Worm (Caenorhabditis elegans): ENCODE measurements around the gene F28B12.6.
A peak's percentile ranks its signal among the peaks of the same experiment; 100 is the strongest.

F28B12.6 gene

ce11 chrII:5955638-5956167, 15.0 kb downstream of the F28B12.6 start:
- no peak for TF ChIP-seq mab-9 (GFP tag; IDR thresholded peaks at IDR 0.05)
- TF ChIP-seq elt-3 (tag; optimal IDR thresholded peaks at IDR 0.05): no peak
- no peak for TF ChIP-seq zag-1 (tag; optimal IDR thresholded peaks at IDR 0.05)
- no peak for TF ChIP-seq aly-2 (tag; optimal IDR thresholded peaks at IDR 0.05)
- TF ChIP-seq isw-1 (GFP tag; IDR thresholded peaks at IDR 0.05): no peak
- peak; percentile 4 for TF ChIP-seq fkh-8 (tag; optimal IDR thresholded peaks at IDR 0.05)
- no peak for TF ChIP-seq jun-1 (tag; optimal IDR thresholded peaks at IDR 0.05)
- no peak for TF ChIP-seq C16A3.4 (tag; optimal IDR thresholded peaks at IDR 0.05)
- no peak for TF ChIP-seq mdl-1 (tag; optimal IDR thresholded peaks at IDR 0.05)
- no peak for TF ChIP-seq nhr-47 (tag; optimal IDR thresholded peaks at IDR 0.05)
- no peak for TF ChIP-seq unc-30 (tag; optimal IDR thresholded peaks at IDR 0.05)
- TF ChIP-seq hpl-2 (GFP tag; optimal IDR thresholded peaks at IDR 0.05): no peak
- TF ChIP-seq unc-86 (tag; optimal IDR thresholded peaks at IDR 0.05): peak; percentile 45
- TF ChIP-seq ets-5 (GFP tag; IDR thresholded peaks at IDR 0.05): no peak
- TF ChIP-seq zip-4 (GFP tag; optimal IDR thresholded peaks at IDR 0.05): no peak
- peak; percentile 74 for TF ChIP-seq lin-14 (GFP tag; optimal IDR thresholded peaks at IDR 0.05)
- TF ChIP-seq C04F5.9 (tag; optimal IDR thresholded peaks at IDR 0.05): no peak
- TF ChIP-seq nhr-90 (tag; optimal IDR thresholded peaks at IDR 0.05; ENCODE audit: poor library complexity): no peak
- no peak for TF ChIP-seq xbp-1 (tag; optimal IDR thresholded peaks at IDR 0.05)
- no peak for TF ChIP-seq nhr-19 (GFP tag; conservative IDR thresholded peaks at IDR 0.05)
- TF ChIP-seq fkh-4 (tag; optimal IDR thresholded peaks at IDR 0.05; ENCODE audit: borderline replicate concordance): no peak
- TF ChIP-seq nhr-28 (tag; optimal IDR thresholded peaks at IDR 0.05): no peak
- no peak for TF ChIP-seq nhr-11 (tag; optimal IDR thresholded peaks at IDR 0.05)
- TF ChIP-seq nhr-12 (tag; optimal IDR thresholded peaks at IDR 0.05): no peak
- no peak for TF ChIP-seq swsn-7 (tag; optimal IDR thresholded peaks at IDR 0.05)
- peak; percentile 40 for TF ChIP-seq nhr-71 (tag; optimal IDR thresholded peaks at IDR 0.05)
- peak; percentile 40 for TF ChIP-seq egl-13 (tag; optimal IDR thresholded peaks at IDR 0.05)
- TF ChIP-seq unc-130 (tag; optimal IDR thresholded peaks at IDR 0.05): no peak
- no peak for TF ChIP-seq hlh-4 (tag; optimal IDR thresholded peaks at IDR 0.05)
- TF ChIP-seq rnt-1 (tag; optimal IDR thresholded peaks at IDR 0.05): no peak
- TF ChIP-seq fos-1 (tag; optimal IDR thresholded peaks at IDR 0.05): no peak
- peak; percentile 2 for TF ChIP-seq pax-3 (tag; optimal IDR thresholded peaks at IDR 0.05)
- TF ChIP-seq lir-3 (tag; optimal IDR thresholded peaks at IDR 0.05; ENCODE audit: poor library complexity): no peak
- peak; percentile 20 for TF ChIP-seq ztf-4 (tag; optimal IDR thresholded peaks at IDR 0.05)
- TF ChIP-seq unc-98 (GFP tag; IDR thresholded peaks at IDR 0.05): no peak
- no peak for TF ChIP-seq ceh-88 (GFP tag; IDR thresholded peaks at IDR 0.05)
- TF ChIP-seq pqm-1 (tag; optimal IDR thresholded peaks at IDR 0.05): no peak
- TF ChIP-seq lin-39 (tag; optimal IDR thresholded peaks at IDR 0.05): no peak
- TF ChIP-seq skn-1 (tag; optimal IDR thresholded peaks at IDR 0.05): no peak
- no peak for TF ChIP-seq irx-1 (tag; optimal IDR thresholded peaks at IDR 0.05)
- no peak for TF ChIP-seq snpc-4 (tag; optimal IDR thresholded peaks at IDR 0.05)
- peak in 1 of 2 experiments; percentile 29 for TF ChIP-seq lsy-2 (tag; optimal IDR thresholded peaks at IDR 0.05)
- TF ChIP-seq dpl-1 (GFP tag; optimal IDR thresholded peaks at IDR 0.05): no peak
- no peak for TF ChIP-seq sup-37 (GFP tag; optimal IDR thresholded peaks at IDR 0.05)
- TF ChIP-seq lin-15B (tag; optimal IDR thresholded peaks at IDR 0.05): no peak
- no peak for TF ChIP-seq lin-35 (GFP tag; optimal IDR thresholded peaks at IDR 0.05)
- TF ChIP-seq sptf-1 (tag; optimal IDR thresholded peaks at IDR 0.05): no peak
- TF ChIP-seq ceh-82 (tag; optimal IDR thresholded peaks at IDR 0.05): no peak
- no peak for TF ChIP-seq nhr-20 (tag; optimal IDR thresholded peaks at IDR 0.05)
- TF ChIP-seq nhr-77 (tag; optimal IDR thresholded peaks at IDR 0.05): no peak
- TF ChIP-seq sox-4 (tag; optimal IDR thresholded peaks at IDR 0.05): peak; percentile 4
- TF ChIP-seq vab-15 (tag; optimal IDR thresholded peaks at IDR 0.05): no peak
- no peak for TF ChIP-seq tlp-1 (tag; optimal IDR thresholded peaks at IDR 0.05)
- TF ChIP-seq ces-1 (GFP tag; optimal IDR thresholded peaks at IDR 0.05): no peak
